Fruit fly (Drosophila melanogaster): ENCODE results near the gene CstF64.

The CstF64 gene

dm6 chr3R:18628311-18628811 lies 31.1 kb upstream of the CstF64 start:
- no peak for TF ChIP-seq rn (GFP tag; IDR thresholded peaks at IDR 0.05)
- no peak for TF ChIP-seq CG12605 (GFP tag; IDR thresholded peaks at IDR 0.05)
- peak; percentile 52 for TF ChIP-seq EcR (GFP tag; optimal IDR thresholded peaks at IDR 0.05)
- peak; percentile 70; the same call in 2 of the 3 replicates for TF ChIP-seq CG4496 (GFP tag; IDR thresholded peaks at IDR 0.05)
- TF ChIP-seq CG8301 (tag; optimal IDR thresholded peaks at IDR 0.05) = no peak
- TF ChIP-seq gl (tag; optimal IDR thresholded peaks at IDR 0.05) = no peak
- no peak for TF ChIP-seq CG15710 (tag; optimal IDR thresholded peaks at IDR 0.05)
- TF ChIP-seq Pif1A (GFP tag; optimal IDR thresholded peaks at IDR 0.05) = no peak
- TF ChIP-seq D1 (tag; optimal IDR thresholded peaks at IDR 0.05) = no peak
- no peak for TF ChIP-seq CG14655 (GFP tag; optimal IDR thresholded peaks at IDR 0.05)
- TF ChIP-seq CG9948 (tag; optimal IDR thresholded peaks at IDR 0.05) = no peak
- TF ChIP-seq CG32121 (GFP tag; IDR thresholded peaks at IDR 0.05) = 0 out of 2 replicates have a peak, but pooled peaks have one; percentile 32
- no peak for TF ChIP-seq CG10348 (GFP tag; IDR thresholded peaks at IDR 0.05)
- peak; percentile 56; the same call in 1 of the 3 replicates for TF ChIP-seq fd96Ca (GFP tag; IDR thresholded peaks at IDR 0.05)
- TF ChIP-seq Ets98B (GFP tag; IDR thresholded peaks at IDR 0.05) = peak; percentile 5; the same call in 1 of the 2 replicates
- no peak for TF ChIP-seq CG17806 (tag; optimal IDR thresholded peaks at IDR 0.05)
- no peak for TF ChIP-seq CG8159 (tag; optimal IDR thresholded peaks at IDR 0.05)
- TF ChIP-seq CG34367 (tag; optimal IDR thresholded peaks at IDR 0.05) = no peak
- TF ChIP-seq Snoo (tag; optimal IDR thresholded peaks at IDR 0.05) = no peak
- no peak for TF ChIP-seq CG13204 (GFP tag; optimal IDR thresholded peaks at IDR 0.05)
- no peak for TF ChIP-seq Pif1B (GFP tag; optimal IDR thresholded peaks at IDR 0.05)

dm6 chr3R:18633099-18633498 lies 26.3 kb upstream of the CstF64 start:
- no peak for TF ChIP-seq gl (tag; optimal IDR thresholded peaks at IDR 0.05)
- TF ChIP-seq CG14655 (GFP tag; optimal IDR thresholded peaks at IDR 0.05) = peak; percentile 9
- no peak for TF ChIP-seq Ets98B (GFP tag; IDR thresholded peaks at IDR 0.05)
- 0 out of 2 replicates have a peak, but pooled peaks have one; percentile 22 for TF ChIP-seq CG32121 (GFP tag; IDR thresholded peaks at IDR 0.05)
- TF ChIP-seq CG13204 (GFP tag; optimal IDR thresholded peaks at IDR 0.05) = no peak
- TF ChIP-seq Snoo (tag; optimal IDR thresholded peaks at IDR 0.05) = no peak
- TF ChIP-seq D1 (tag; optimal IDR thresholded peaks at IDR 0.05) = no peak
- TF ChIP-seq rn (GFP tag; IDR thresholded peaks at IDR 0.05) = no peak
- TF ChIP-seq CG4496 (GFP tag; IDR thresholded peaks at IDR 0.05) = no peak
- no peak for TF ChIP-seq Pif1B (GFP tag; optimal IDR thresholded peaks at IDR 0.05)
- TF ChIP-seq CG8301 (tag; optimal IDR thresholded peaks at IDR 0.05) = peak; percentile 11

- TF ChIP-seq fd96Ca (GFP tag; IDR thresholded peaks at IDR 0.05) (peak; percentile 42; the same call in 1 of the 3 replicates), Pif1B (GFP tag; optimal IDR thresholded peaks at IDR 0.05) (no peak), Snoo (tag; optimal IDR thresholded peaks at IDR 0.05) (no peak), CG32121 (GFP tag; IDR thresholded peaks at IDR 0.05) (peak; percentile 59), CG8159 (tag; optimal IDR thresholded peaks at IDR 0.05) (peak; percentile 30), CG12605 (GFP tag; IDR thresholded peaks at IDR 0.05) (peak; percentile 27; the same call in 1 of the 2 replicates), CG4496 (GFP tag; IDR thresholded peaks at IDR 0.05) (peak; percentile 55; the same call in 1 of the 3 replicates), Pif1A (GFP tag; optimal IDR thresholded peaks at IDR 0.05) (peak; percentile 30), rn (GFP tag; IDR thresholded peaks at IDR 0.05) (no peak), EcR (GFP tag; optimal IDR thresholded peaks at IDR 0.05) (no peak), CG9948 (tag; optimal IDR thresholded peaks at IDR 0.05) (no peak), gl (tag; optimal IDR thresholded peaks at IDR 0.05) (no peak), CG17806 (tag; optimal IDR thresholded peaks at IDR 0.05) (peak; percentile 9), CG14655 (GFP tag; optimal IDR thresholded peaks at IDR 0.05) (no peak), Ets98B (GFP tag; IDR thresholded peaks at IDR 0.05) (peak; percentile 64)
Measured at dm6 chr3R:18639662-18640061, 19.8 kb upstream of the CstF64 start.

DNA sequence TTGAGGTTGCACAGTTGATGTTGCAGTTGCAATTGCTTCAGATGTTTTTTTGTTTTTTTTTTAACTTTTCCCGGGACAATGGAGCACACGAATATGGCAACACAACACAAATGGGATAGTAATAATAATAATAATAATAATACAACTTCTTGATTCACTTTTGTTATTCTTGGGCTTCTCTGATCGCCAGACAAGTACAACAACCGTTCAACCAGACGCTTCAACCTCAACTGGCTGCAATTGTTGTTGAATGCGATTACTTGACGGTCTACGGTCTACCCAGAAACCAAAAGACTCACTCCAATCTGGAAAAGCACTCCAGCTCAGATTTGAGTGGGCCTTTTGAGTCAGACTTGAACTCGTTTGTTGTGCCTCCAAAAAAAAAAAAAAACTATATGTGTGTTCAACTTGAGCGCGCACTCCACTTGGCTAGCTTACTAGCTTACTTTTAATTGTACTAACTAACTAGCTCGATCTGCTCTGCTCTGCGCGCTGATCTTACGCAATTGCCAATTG lies 18.1 kb upstream of the CstF64 start, which contains the start of gene CG14301:
CG14301 (minus strand) TSS at position 216 of the 516 bp plus-strand sequence.
- TF ChIP-seq CG8301 (tag; optimal IDR thresholded peaks at IDR 0.05) = no peak
- TF ChIP-seq Pif1B (GFP tag; optimal IDR thresholded peaks at IDR 0.05) = peak; percentile 13
- TF ChIP-seq CG15710 (tag; optimal IDR thresholded peaks at IDR 0.05) = no peak
- no peak; the same call in 1 of the 2 replicates for TF ChIP-seq Ets98B (GFP tag; IDR thresholded peaks at IDR 0.05)
- no peak for TF ChIP-seq CG8159 (tag; optimal IDR thresholded peaks at IDR 0.05)
- TF ChIP-seq CG12605 (GFP tag; IDR thresholded peaks at IDR 0.05) = peak; percentile 51
- TF ChIP-seq EcR (GFP tag; optimal IDR thresholded peaks at IDR 0.05) = no peak

DNA sequence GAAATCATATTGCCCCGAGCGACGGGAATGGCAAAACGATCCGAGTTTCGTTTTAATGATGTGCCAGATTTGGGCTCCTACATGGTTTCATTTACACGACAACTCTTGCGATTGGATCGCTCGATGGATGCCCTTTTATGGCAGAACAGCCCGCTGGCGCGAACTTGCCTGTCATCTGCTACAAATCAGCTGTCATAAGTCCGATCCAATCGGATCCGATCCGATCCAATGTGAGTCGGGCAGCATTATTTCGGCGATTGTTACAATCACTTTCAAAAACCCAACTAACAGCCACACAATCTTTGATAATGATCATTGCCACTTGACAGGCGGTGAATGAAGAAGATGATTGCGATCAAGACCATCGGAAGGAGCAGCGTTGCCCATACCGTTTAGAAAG lies 15.8 kb upstream of the CstF64 start:
- no peak for TF ChIP-seq gl (tag; optimal IDR thresholded peaks at IDR 0.05)
- TF ChIP-seq CG15710 (tag; optimal IDR thresholded peaks at IDR 0.05) = no peak
- TF ChIP-seq fd96Ca (GFP tag; IDR thresholded peaks at IDR 0.05) = no peak
- TF ChIP-seq Pif1A (GFP tag; optimal IDR thresholded peaks at IDR 0.05) = no peak
- TF ChIP-seq CG12605 (GFP tag; IDR thresholded peaks at IDR 0.05) = no peak
- TF ChIP-seq CG13204 (GFP tag; optimal IDR thresholded peaks at IDR 0.05) = no peak
- no peak for TF ChIP-seq Pif1B (GFP tag; optimal IDR thresholded peaks at IDR 0.05)
- TF ChIP-seq Snoo (tag; optimal IDR thresholded peaks at IDR 0.05) = no peak
- TF ChIP-seq CG9948 (tag; optimal IDR thresholded peaks at IDR 0.05) = no peak
- TF ChIP-seq rn (GFP tag; IDR thresholded peaks at IDR 0.05) = no peak
- TF ChIP-seq CG34367 (tag; optimal IDR thresholded peaks at IDR 0.05) = no peak
- no peak for TF ChIP-seq D1 (tag; optimal IDR thresholded peaks at IDR 0.05)
- TF ChIP-seq CG14655 (GFP tag; optimal IDR thresholded peaks at IDR 0.05) = no peak
- TF ChIP-seq CG8159 (tag; optimal IDR thresholded peaks at IDR 0.05) = no peak
- no peak for TF ChIP-seq CG17806 (tag; optimal IDR thresholded peaks at IDR 0.05)
- TF ChIP-seq CG8301 (tag; optimal IDR thresholded peaks at IDR 0.05) = no peak
- TF ChIP-seq Ets98B (GFP tag; IDR thresholded peaks at IDR 0.05) = no peak
- TF ChIP-seq EcR (GFP tag; optimal IDR thresholded peaks at IDR 0.05) = no peak
- TF ChIP-seq CG10348 (GFP tag; IDR thresholded peaks at IDR 0.05) = no peak
- no peak for TF ChIP-seq CG32121 (GFP tag; IDR thresholded peaks at IDR 0.05)

Measured in whole organism, pupa.